Worm (Caenorhabditis elegans) whole organism, young adult: Measurements from ENCODE around the gene Y51B9A.8.

Experiments
- F37B4.10 ChIP-seq: fragments of 200-800 bp; sonication (Bioruptor generic); IDR thresholded peaks from 2 replicates; pipeline ENCODE4 v1.3.6; 2022; ENCODE audit warnings: missing genetic modification characterization, missing compliant biosample characterization
- Y79H2A.3 ChIP-seq: fragments of 200-800 bp; sonication (Bioruptor generic); conservative IDR thresholded peaks from 2 replicates; pipeline ENCODE4 v1.3.6; 2022; ENCODE audit warnings: missing genetic modification reagents, missing genetic modification characterization, missing compliant biosample characterization
- ama-1 ChIP-seq, 3 experiments: fragments of 150-350 bp in 1 of 3; sonication (generic microtip) in 2 of 3; optimal IDR thresholded peaks; 2 replicates each; lab custom pipeline; 2014 to 2018; ENCODE audit warnings: missing biosample characterization in 2 of 3, missing genetic modification characterization in 2 of 3, missing genetic modification reagents in 2 of 3
- aptf-3 ChIP-seq: fragments of 200-800 bp; sonication (Bioruptor generic); IDR thresholded peaks from 2 replicates; pipeline ENCODE4 v1.3.6; 2022; ENCODE audit warnings: missing genetic modification characterization, missing compliant biosample characterization
- snpc-4 ChIP-seq, 5 experiments: fragments of 150-350 bp in 1 of 5; sonication (generic microtip) in 4 of 5; optimal IDR thresholded peaks; 2 replicates each; lab custom pipeline; 2014 to 2018; ENCODE audit warnings: missing genetic modification characterization in 5 of 5, missing biosample characterization in 3 of 5, antibody characterized with exemption in 2 of 5, mild to moderate bottlenecking in 2 of 5, missing compliant biosample characterization in 2 of 5, missing genotype in 2 of 5, moderate library complexity in 2 of 5, missing genetic modification reagents in 1 of 5

DNA sequence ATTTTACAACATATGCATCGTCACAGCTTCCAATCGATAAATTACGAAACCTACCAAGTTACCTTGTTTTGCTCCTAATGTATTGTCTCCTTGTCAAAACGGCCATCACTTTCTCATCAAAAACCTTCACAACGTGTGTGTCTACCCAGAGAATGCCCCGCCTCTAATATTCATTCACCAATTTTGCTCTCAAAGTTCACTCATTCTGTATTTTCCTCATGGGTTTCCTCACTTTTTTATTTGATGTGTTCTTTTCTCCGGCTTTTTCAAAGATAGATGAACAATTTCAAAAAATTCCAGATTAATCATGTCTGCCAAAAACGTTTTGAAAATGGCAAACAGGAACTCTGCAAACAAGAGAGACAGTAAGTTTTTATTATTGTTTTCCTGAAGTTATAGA lies 13.4 kb upstream of the Y51B9A.8 start, which contains the start of gene C06C3.7:
- TF ChIP-seq F37B4.10 (GFP tag; lab: Robert Waterston, UW) (no peak), snpc-4 (GFP tag; optimal IDR thresholded peaks at IDR 0.05; lab: Kevin White, UChicago) (no peak), snpc-4 (tag; optimal IDR thresholded peaks at IDR 0.05; lab: Kevin White, UChicago) (no peak), aptf-3 (no peak), Y79H2A.3 (GFP tag; lab: Robert Waterston, UW) (no peak), ama-1 (optimal IDR thresholded peaks at IDR 0.05; lab: Kevin White, UChicago) (no peak), ama-1 (GFP tag; optimal IDR thresholded peaks at IDR 0.05; lab: Kevin White, UChicago) (no peak)
